Fruit fly (Drosophila melanogaster) whole organism: ENCODE measurements around the gene CG32017.

ENCODE experiments used
- CG8478 ChIP-seq: fragments of >200 bp; optimal IDR thresholded peaks from 2 replicates; lab custom pipeline; 2018; ENCODE audit warnings: inconsistent platforms
- Dll ChIP-seq: fragments of >200 bp; optimal IDR thresholded peaks from 2 replicates; lab custom pipeline; 2017
- EcR ChIP-seq, 2 experiments: fragments of >200 bp; optimal IDR thresholded peaks; 2 replicates each; lab custom pipeline; 2017; ENCODE audit warnings: missing biosample characterization in 2 of 2, missing genetic modification characterization in 2 of 2, missing genetic modification reagents in 2 of 2
- pan ChIP-seq: fragments of >200 bp; optimal IDR thresholded peaks from 2 replicates; lab custom pipeline; 2017
- psq ChIP-seq: fragments of >200 bp; optimal IDR thresholded peaks from 2 replicates; lab custom pipeline; 2017
- usp ChIP-seq: fragments of >200 bp; optimal IDR thresholded peaks from 2 replicates; lab custom pipeline; 2017; ENCODE audit warnings: missing biosample characterization, missing genetic modification characterization, mixed read lengths

The CG32017 gene

DNA sequence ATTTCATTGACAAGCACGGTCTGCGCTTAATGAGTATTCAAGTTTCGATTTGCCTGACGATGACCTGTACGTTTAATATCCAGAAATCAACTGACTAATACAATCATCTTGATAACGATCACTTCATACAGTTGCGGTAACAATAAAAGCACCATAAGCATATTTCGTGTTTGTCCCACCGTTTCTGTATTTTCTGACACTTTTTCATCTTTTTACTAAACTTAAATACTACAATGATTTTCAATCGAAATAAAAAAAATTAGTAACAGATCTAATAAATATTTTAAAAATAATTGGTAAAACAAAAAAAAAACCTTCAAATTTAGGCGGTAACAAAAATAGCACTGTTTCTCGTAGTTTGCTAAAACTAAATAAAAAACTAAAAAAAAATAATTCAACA lies at the start of gene CG32017:
Gene CG32017 (minus strand): TSS at position 101 of the 400 bp plus-strand sequence.
- TF ChIP-seq pan (lab: Kevin White, UChicago) = no peak
- no peak for TF ChIP-seq EcR (GFP tag; optimal IDR thresholded peaks at IDR 0.05; lab: Kevin White, UChicago)

DNA sequence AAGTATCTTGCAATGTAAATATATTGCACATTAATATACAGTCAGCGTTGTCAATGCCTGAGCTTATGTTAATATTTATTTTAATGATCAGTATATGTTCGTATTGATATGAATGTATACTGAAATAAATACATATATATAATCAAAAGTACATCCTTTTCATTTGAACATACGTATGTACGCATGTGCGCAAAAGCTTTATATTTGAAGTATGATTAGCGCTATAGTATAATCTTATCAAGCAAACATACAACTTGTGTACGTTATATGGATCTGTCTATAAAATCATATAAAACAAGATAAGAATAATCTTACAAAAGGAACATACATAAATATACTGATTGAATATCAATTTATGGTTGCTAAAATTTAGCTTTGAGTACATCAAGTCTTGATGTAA lies 37.2 kb upstream of the CG32017 start:
- TF ChIP-seq psq (lab: Kevin White, UChicago) (no peak), usp (GFP tag; lab: Kevin White, UChicago) (no peak), EcR (GFP tag; optimal IDR thresholded peaks at IDR 0.05; lab: Kevin White, UChicago) (no peak), Dll (lab: Kevin White, UChicago) (no peak), CG8478 (lab: Kevin White, UChicago) (no peak), pan (lab: Kevin White, UChicago) (no peak)

DNA sequence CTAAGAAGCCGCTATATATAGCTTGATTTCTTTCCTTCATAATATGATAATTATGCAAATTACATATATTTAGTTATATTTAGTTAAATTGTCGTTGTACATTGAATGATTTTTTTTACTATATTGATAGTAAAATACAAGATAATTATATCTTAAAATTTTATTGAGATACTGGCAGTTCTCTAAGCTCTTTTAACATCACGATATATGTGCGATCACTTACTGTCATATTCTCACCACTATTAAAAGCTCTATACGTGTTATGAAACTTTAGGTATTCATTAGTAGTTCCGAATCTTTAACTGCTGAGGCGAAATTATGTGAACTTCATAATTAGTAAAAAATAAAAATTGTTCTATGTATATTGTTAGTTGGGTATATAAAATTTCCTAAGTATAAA lies 36.6 kb upstream of the CG32017 start, which contains the start of gene Mitf:
Gene Mitf (plus strand): TSS at position 254 of the 400 bp plus-strand sequence.
- TF ChIP-seq pan (lab: Kevin White, UChicago) = no peak
- TF ChIP-seq CG8478 (lab: Kevin White, UChicago) = no peak
- TF ChIP-seq Dll (lab: Kevin White, UChicago) = no peak
- no peak for TF ChIP-seq EcR (GFP tag; optimal IDR thresholded peaks at IDR 0.05; lab: Kevin White, UChicago)
- no peak for TF ChIP-seq usp (GFP tag; lab: Kevin White, UChicago)
- TF ChIP-seq psq (lab: Kevin White, UChicago) = no peak

DNA sequence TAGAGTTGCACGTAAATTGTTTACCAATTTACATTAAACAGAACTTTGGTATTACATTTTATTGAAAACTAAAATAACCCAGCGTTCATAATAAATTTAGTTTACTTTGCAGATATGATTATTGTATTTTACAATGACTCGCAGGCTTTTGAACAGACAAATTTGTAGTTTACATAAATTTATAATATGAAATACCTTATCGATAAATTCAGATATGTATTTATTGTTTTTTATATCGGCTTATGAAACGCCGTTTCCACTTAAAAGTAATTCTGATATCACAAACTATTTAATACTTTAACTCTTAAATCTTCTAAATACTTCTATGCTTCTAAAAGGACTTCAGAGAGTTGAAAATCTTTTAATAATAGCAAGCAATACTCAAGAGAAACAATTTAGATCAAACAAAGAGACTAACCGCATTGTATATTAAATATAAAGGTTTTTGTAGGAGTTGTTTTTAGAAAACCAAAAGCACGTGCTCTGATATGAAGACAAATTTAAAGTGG lies 34.7 kb upstream of the CG32017 start, which contains the start of gene PIP4K:
Gene PIP4K (minus strand): TSS at position 196 of the 509 bp plus-strand sequence.
- TF ChIP-seq usp (GFP tag; lab: Kevin White, UChicago) (no peak), psq (lab: Kevin White, UChicago) (no peak), EcR (GFP tag; optimal IDR thresholded peaks at IDR 0.05; lab: Kevin White, UChicago) (no peak), CG8478 (lab: Kevin White, UChicago) (no peak), Dll (lab: Kevin White, UChicago) (no peak), pan (lab: Kevin White, UChicago) (no peak)

DNA sequence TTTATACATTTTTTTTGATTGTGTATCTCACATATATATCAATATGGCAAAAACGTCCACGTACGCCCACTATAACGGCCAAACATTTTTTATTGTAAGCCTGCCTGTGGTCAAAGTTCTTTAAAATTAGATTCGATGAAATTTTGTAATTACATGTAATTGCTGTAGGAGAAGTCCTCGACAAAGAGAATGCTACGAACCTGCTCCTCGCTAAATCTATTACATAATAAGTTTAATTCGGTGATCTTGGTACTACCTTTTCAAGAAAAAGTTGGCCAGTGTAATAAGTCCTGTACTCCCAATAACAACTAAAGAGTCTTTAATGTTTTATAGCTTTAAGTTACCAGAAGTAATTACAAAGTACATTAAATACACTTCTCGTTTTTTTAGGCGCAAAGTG lies 29.7 kb upstream of the CG32017 start:
- TF ChIP-seq usp (GFP tag; lab: Kevin White, UChicago) = no peak

DNA sequence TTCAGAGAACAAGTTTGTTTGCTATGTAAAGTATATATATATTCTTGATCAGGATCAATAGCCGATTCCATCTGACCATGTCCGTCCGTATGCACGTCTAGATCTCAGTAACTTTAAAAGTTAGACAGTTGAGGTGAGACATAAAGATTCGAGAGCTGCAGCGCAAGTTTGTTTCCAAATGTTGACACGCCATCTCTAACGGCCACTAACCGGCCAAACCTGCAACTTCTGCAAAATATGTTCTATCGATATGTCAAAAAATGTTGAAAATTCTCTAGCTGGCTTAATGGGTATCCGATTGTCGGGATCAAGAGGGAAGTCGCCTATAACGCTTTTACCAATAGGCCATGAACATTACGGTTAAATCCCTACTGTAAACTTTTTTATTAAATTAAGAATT lies 24.9 kb upstream of the CG32017 start:
- TF ChIP-seq CG8478 (lab: Kevin White, UChicago) = no peak
- TF ChIP-seq EcR (GFP tag; optimal IDR thresholded peaks at IDR 0.05; lab: Kevin White, UChicago) = no peak
- no peak for TF ChIP-seq usp (GFP tag; lab: Kevin White, UChicago)
- TF ChIP-seq pan (lab: Kevin White, UChicago) = no peak
- TF ChIP-seq Dll (lab: Kevin White, UChicago) = no peak
- TF ChIP-seq psq (lab: Kevin White, UChicago) = no peak

DNA sequence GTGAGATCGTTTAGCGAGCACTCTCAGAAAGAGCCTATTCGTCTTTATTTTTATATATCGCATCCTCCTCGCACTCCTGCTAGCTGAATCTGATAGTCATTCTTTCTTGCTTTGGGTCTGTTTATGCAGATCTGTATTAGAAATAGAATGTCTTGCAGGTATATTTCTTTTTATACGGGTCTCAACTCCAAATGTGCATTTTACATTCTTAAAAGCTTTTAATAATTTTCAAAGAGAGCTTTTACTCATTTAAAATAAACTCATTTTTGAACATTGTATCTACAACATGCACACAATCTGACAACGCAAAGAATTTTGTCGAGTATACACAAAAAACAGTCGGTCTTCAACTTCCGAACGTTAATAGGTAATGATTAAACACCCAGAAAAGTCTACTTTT lies 23.5 kb upstream of the CG32017 start, which contains the start of gene CG33521:
Gene CG33521 (plus strand): TSS at position 301 of the 400 bp plus-strand sequence.
- TF ChIP-seq psq (lab: Kevin White, UChicago) (no peak), pan (lab: Kevin White, UChicago) (no peak), EcR (GFP tag; optimal IDR thresholded peaks at IDR 0.05; lab: Kevin White, UChicago) (no peak), usp (GFP tag; lab: Kevin White, UChicago) (no peak), CG8478 (lab: Kevin White, UChicago) (no peak), Dll (lab: Kevin White, UChicago) (no peak)

DNA sequence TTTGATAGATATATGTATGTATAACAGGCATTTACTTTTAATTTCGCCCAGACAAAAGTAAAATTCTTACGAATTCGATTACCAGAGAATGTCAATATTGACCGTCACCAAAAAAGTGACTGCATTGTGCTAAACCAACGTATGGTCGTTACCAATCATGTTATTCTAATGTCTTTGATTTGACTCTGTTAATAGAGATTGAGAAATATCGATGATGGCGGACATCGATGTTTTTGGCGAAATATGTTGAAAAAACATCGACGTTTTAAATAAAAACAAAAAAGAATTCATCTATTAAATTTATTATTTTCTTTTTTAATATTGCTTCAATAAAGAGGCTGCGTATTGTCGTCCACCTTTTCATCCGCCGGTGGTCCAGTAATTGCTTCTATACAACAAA lies 20.9 kb upstream of the CG32017 start:
- TF ChIP-seq CG8478 (lab: Kevin White, UChicago) (no peak), usp (GFP tag; lab: Kevin White, UChicago) (no peak), psq (lab: Kevin White, UChicago) (no peak), Dll (lab: Kevin White, UChicago) (no peak), EcR (GFP tag; optimal IDR thresholded peaks at IDR 0.05; lab: Kevin White, UChicago) (no peak), pan (lab: Kevin White, UChicago) (no peak)

DNA sequence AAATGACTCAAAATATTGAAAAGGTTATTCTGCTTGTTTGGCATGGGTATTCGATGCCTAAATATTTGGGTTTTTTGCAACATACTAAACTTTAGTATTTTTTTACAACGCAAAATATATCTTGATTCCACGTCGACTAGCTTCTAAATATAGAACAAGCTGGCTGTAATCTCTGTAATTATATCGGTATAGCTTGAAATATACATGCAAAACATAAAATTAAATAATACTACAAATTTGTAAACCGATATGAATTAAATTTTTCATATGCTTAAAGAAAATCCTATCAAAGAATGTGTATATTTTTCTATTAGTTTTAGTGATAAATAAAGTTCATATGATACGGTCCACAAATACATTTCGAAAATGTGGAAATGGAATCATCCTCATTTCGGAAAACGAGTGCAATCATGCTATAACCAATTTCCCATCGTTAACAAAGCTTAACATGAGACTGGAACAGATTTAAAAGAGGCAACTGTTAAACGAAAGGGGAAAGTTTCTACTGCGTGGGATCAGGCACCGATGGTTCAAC lies 19.7 kb upstream of the CG32017 start, which contains the start of gene pho:
Gene pho (minus strand): TSS at position 38 of the 535 bp plus-strand sequence.
- TF ChIP-seq Dll (lab: Kevin White, UChicago) (no peak), CG8478 (lab: Kevin White, UChicago) (no peak), EcR (GFP tag; optimal IDR thresholded peaks at IDR 0.05; lab: Kevin White, UChicago) (no peak), pan (lab: Kevin White, UChicago) (no peak), psq (lab: Kevin White, UChicago) (no peak), usp (GFP tag; lab: Kevin White, UChicago) (no peak)

DNA sequence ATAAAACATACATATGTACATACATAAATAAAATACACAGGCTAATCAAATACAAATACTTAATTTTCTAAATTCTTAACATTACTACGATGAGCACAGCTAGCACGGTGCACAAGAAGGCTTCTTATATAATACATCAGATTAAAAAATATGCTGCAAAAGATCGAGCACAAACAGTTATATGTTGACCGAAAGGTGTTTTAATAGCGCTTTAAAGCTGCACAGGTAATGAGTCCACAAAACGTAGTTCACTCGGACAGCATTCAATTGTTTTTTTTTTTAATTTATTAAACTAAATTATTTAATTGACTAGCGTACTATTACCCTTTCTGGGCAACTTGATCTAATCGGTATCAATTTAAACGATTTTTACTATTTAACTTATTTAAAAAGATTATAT lies 13.2 kb upstream of the CG32017 start:
- no peak for TF ChIP-seq Dll (lab: Kevin White, UChicago)

DNA sequence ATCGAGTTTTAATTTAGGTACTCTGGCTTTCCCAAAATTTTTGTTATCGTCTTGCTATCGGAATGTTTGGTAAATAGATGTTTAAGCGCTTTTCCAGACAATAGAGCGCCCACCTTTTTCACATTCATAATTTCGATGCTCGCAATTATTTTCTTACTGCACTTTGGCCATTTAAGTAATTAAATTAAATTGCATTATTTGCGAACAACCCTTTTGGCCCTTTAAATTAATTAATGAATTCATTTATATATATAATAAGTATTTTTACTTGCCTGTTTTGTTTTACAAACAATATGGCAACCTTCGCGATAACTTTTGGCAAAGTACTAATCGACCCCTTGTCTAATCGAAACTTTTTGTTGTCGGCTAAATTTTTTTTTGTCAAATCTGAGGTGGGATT lies 5.7 kb downstream of the CG32017 start:
- TF ChIP-seq CG8478 (lab: Kevin White, UChicago) = no peak
- no peak for TF ChIP-seq usp (GFP tag; lab: Kevin White, UChicago)

DNA sequence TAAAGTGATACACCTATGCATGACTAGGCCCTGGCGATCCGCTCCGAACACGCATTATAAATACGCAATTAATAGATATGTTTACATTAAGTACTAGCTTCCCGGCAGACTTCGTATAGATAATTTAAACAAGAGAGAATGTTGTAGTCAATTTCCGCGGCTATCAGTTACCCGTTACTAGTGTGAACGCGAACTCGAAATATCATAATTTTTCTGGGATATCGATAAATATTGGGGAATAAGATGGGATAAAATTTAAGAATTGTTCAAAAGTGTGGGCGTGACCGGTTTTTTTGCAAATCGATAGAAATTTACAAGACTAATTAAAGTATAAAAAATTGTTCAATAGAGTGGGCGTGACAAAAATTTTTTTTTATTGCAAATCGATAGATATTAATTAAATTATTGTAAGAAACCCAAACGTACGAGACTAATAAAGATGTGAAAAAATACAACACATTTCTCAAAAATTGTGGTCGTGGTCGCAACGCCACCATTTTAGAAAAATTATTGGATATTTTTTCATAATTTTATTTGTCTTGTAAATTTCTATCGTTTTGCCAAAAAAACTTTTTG lies 13.9 kb downstream of the CG32017 start:
- TF ChIP-seq psq (lab: Kevin White, UChicago) (no peak), usp (GFP tag; lab: Kevin White, UChicago) (no peak), Dll (lab: Kevin White, UChicago) (no peak), CG8478 (lab: Kevin White, UChicago) (no peak), pan (lab: Kevin White, UChicago) (no peak), EcR (GFP tag; optimal IDR thresholded peaks at IDR 0.05; lab: Kevin White, UChicago) (no peak)
